Fruit fly (Drosophila melanogaster): ENCODE results near the gene Myo61F.

- no peak for TF ChIP-seq CG17806 (tag; optimal IDR thresholded peaks at IDR 0.05)
- no peak for TF ChIP-seq CG32121 (GFP tag; IDR thresholded peaks at IDR 0.05)
- no peak for TF ChIP-seq Snoo (tag; optimal IDR thresholded peaks at IDR 0.05)
- no peak for TF ChIP-seq Pif1B (GFP tag; optimal IDR thresholded peaks at IDR 0.05)
- TF ChIP-seq CG4496 (GFP tag; IDR thresholded peaks at IDR 0.05): no peak
- no peak for TF ChIP-seq Ets98B (GFP tag; IDR thresholded peaks at IDR 0.05)
Observed at dm6 chr3L:1280890-1281622, 37.2 kb upstream of the Myo61F start.

Measured in whole organism, pupa.